Worm (Caenorhabditis elegans) whole organism, midembryonic: Measurements from ENCODE around the gene vps-26.

Experiments
- cog-1 ChIP-seq: sonication (generic microtip); optimal IDR thresholded peaks from 2 replicates; lab custom pipeline; 2016; ENCODE audit warnings: missing genetic modification characterization, missing compliant biosample characterization
- flt-1 ChIP-seq: fragments of 200-800 bp; sonication (Bioruptor generic); IDR thresholded peaks from 2 replicates; pipeline ENCODE4 v1.3.6; 2022; ENCODE audit warnings: missing genetic modification characterization, missing compliant biosample characterization
- klf-2 ChIP-seq: fragments of 200-800 bp; sonication (Bioruptor generic); conservative IDR thresholded peaks from 2 replicates; pipeline ENCODE4 v1.3.6; 2022; ENCODE audit warnings: missing genetic modification reagents, missing genetic modification characterization, missing compliant biosample characterization
- ref-1 ChIP-seq: fragments of 200-800 bp; sonication (Bioruptor generic); conservative IDR thresholded peaks from 2 replicates; pipeline ENCODE4 v1.3.6; 2022; ENCODE audit warnings: missing genetic modification reagents, missing genetic modification characterization, missing compliant biosample characterization
- ztf-29 ChIP-seq: fragments of 200-800 bp; sonication (Bioruptor generic); IDR thresholded peaks from 2 replicates; pipeline ENCODE4 v1.3.6; 2022; ENCODE audit warnings: missing genetic modification reagents, missing genetic modification characterization, missing compliant biosample characterization

DNA sequence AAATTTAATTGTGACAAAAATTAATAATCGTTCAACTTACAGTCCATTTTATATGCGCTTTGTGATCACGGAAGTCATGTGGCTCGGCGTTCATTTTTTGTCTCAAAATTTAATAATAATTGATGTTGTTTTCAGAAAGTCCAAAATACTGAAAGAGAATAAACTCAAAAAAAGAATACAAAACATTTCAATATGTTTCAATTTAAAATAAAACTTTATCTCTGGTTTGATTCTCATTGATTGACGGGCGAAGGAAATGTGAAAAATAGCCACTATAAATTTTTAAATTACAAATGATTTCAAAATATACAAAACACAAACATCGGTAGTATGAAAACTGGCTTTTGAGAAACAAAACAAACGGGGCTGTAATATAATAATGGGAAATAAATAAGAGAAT, 2.4 kb downstream of the vps-26 start, which contains the start of gene T20D3.6:
- no peak for TF ChIP-seq ref-1
- TF ChIP-seq klf-2 (GFP tag; lab: Robert Waterston, UW) = no peak
- no peak for TF ChIP-seq cog-1 (tag; lab: Kevin White, UChicago)
- TF ChIP-seq flt-1 = no peak
- TF ChIP-seq ztf-29 (GFP tag; lab: Robert Waterston, UW) = no peak
